Fruit fly (Drosophila melanogaster) whole organism, embryonic: ENCODE measurements around the gene Cdc6.

Experiments used
- Adf1 ChIP-seq: fragments of 200-800 bp; sonication (Bioruptor generic); IDR thresholded peaks from 2 replicates; pipeline ENCODE4 v1.3.6; 2022; ENCODE audit warnings: missing biosample characterization, missing genetic modification characterization
- Awh ChIP-seq: fragments of 200-800 bp; sonication (Bioruptor generic); IDR thresholded peaks from 2 replicates; pipeline ENCODE4, ENCODE4 v1.3.6; 2022; ENCODE audit warnings: missing biosample characterization, missing genetic modification characterization
- BtbVII ChIP-seq: fragments of 200-800 bp; sonication (Bioruptor generic); optimal IDR thresholded peaks from 3 replicates; lab custom pipeline; 2017; ENCODE audit warnings: missing biosample characterization, mild to moderate bottlenecking, missing genetic modification characterization
- Bteb2 ChIP-seq: fragments of 200-800 bp; sonication (Bioruptor generic); optimal IDR thresholded peaks from 2 replicates; lab custom pipeline; 2016; ENCODE audit warnings: missing biosample characterization, missing genetic modification characterization
- CG10147 ChIP-seq: fragments of 200-800 bp; sonication (Bioruptor generic); optimal IDR thresholded peaks from 2 replicates; lab custom pipeline; 2019; ENCODE audit warnings: missing biosample characterization, mild to moderate bottlenecking, missing genetic modification characterization, moderate library complexity
- CG10274 ChIP-seq: fragments of 200-800 bp; sonication (Bioruptor generic); optimal IDR thresholded peaks from 3 replicates; lab custom pipeline; 2017; ENCODE audit warnings: missing biosample characterization, mild to moderate bottlenecking, missing genetic modification characterization
- CG11093 ChIP-seq: fragments of 200-800 bp; sonication (Bioruptor generic); IDR thresholded peaks from 3 replicates; pipeline ENCODE4 v1.3.6; 2022; ENCODE audit warnings: missing biosample characterization, missing genetic modification characterization
- CG11696 ChIP-seq: fragments of 200-800 bp; sonication (Bioruptor generic); IDR thresholded peaks from 2 replicates; pipeline ENCODE4 v1.3.6; 2022; ENCODE audit warnings: missing biosample characterization, missing genetic modification characterization
- CG12104 ChIP-seq: fragments of 200-800 bp; sonication (Bioruptor generic); optimal IDR thresholded peaks from 3 replicates; lab custom pipeline; 2016; ENCODE audit warnings: missing biosample characterization, missing genetic modification characterization
- CG12769 ChIP-seq: fragments of 200-800 bp; sonication (Bioruptor generic); optimal IDR thresholded peaks from 2 replicates; lab custom pipeline; 2019; ENCODE audit warnings: missing biosample characterization, mild to moderate bottlenecking, missing genetic modification characterization, moderate library complexity
- CG12942 ChIP-seq: fragments of 200-800 bp; sonication (Bioruptor generic); optimal IDR thresholded peaks from 3 replicates; lab custom pipeline; 2016; ENCODE audit warnings: missing biosample characterization, missing genetic modification characterization
- CG14014 ChIP-seq: fragments of 200-800 bp; sonication (Bioruptor generic); IDR thresholded peaks from 2 replicates; pipeline ENCODE4 v1.3.6; 2022; ENCODE audit warnings: missing biosample characterization, missing genetic modification characterization
- CG14050 ChIP-seq: fragments of 200-800 bp; sonication (Bioruptor generic); IDR thresholded peaks from 3 replicates; pipeline ENCODE4 v1.3.6; 2022; ENCODE audit warnings: missing biosample characterization, missing genetic modification characterization
- CG15011 ChIP-seq: fragments of 200-800 bp; sonication (Bioruptor generic); optimal IDR thresholded peaks from 3 replicates; lab custom pipeline; 2018; ENCODE audit warnings: missing biosample characterization, mild to moderate bottlenecking, missing genetic modification characterization
- CG1602 ChIP-seq: fragments of 200-800 bp; sonication (Bioruptor generic); optimal IDR thresholded peaks from 3 replicates; lab custom pipeline; 2016; ENCODE audit warnings: missing biosample characterization, missing genetic modification characterization
- CG16813 ChIP-seq: fragments of 200-800 bp; sonication (Bioruptor generic); IDR thresholded peaks from 3 replicates; pipeline ENCODE4 v1.3.6; 2022; ENCODE audit warnings: missing biosample characterization, missing genetic modification characterization; ENCODE audit not compliant: partially characterized antibody
- CG2120 ChIP-seq: fragments of 200-800 bp; sonication (Bioruptor generic); optimal IDR thresholded peaks from 3 replicates; lab custom pipeline; 2016; ENCODE audit warnings: missing biosample characterization, missing genetic modification characterization
- CG31441 ChIP-seq: fragments of 200-800 bp; sonication (Bioruptor generic); IDR thresholded peaks from 2 replicates; pipeline ENCODE4 v1.3.6; 2022; ENCODE audit warnings: missing biosample characterization, missing genetic modification characterization
- CG4328 ChIP-seq: fragments of 200-800 bp; sonication (Bioruptor generic); optimal IDR thresholded peaks from 3 replicates; lab custom pipeline; 2017; ENCODE audit warnings: missing biosample characterization, missing genetic modification reagents, missing genetic modification characterization
- CG7271 ChIP-seq: fragments of 200-800 bp; sonication (Bioruptor generic); optimal IDR thresholded peaks from 2 replicates; lab custom pipeline; 2018; ENCODE audit warnings: missing biosample characterization, mild to moderate bottlenecking, missing genetic modification characterization, moderate library complexity
- Dip2 ChIP-seq: fragments of 200-800 bp; sonication (Bioruptor generic); IDR thresholded peaks from 2 replicates; pipeline ENCODE4 v1.3.6; 2022; ENCODE audit warnings: missing biosample characterization, missing genetic modification characterization
- E2f1 ChIP-seq: fragments of 200-800 bp; sonication (Bioruptor generic); IDR thresholded peaks from 2 replicates; pipeline ENCODE4 v1.3.6; 2022; ENCODE audit warnings: missing biosample characterization, missing genetic modification characterization
- Elba2 ChIP-seq: fragments of 200-800 bp; sonication (Bioruptor generic); optimal IDR thresholded peaks from 3 replicates; lab custom pipeline; 2016; ENCODE audit warnings: missing biosample characterization, missing genetic modification characterization
- Hmr ChIP-seq: fragments of 200-800 bp; sonication (Bioruptor generic); optimal IDR thresholded peaks from 3 replicates; lab custom pipeline; 2017; ENCODE audit warnings: mild to moderate bottlenecking, missing biosample characterization, missing genetic modification reagents, missing genetic modification characterization
- Hr78 ChIP-seq, 2 experiments: fragments of 200-800 bp in 1 of 2; fragments of >200 bp in 1 of 2; sonication (Bioruptor generic) in 1 of 2; optimal IDR thresholded peaks; 2 replicates each; lab custom pipeline; 2017 to 2019; ENCODE audit warnings: missing biosample characterization in 2 of 2, missing genetic modification characterization in 2 of 2, mild to moderate bottlenecking in 1 of 2, moderate library complexity in 1 of 2
- Med ChIP-seq: fragments of 200-800 bp; sonication (Bioruptor generic); peaks from one replicate; lab custom pipeline; 2016; ENCODE audit warnings: missing biosample characterization, missing genetic modification characterization, mild to moderate bottlenecking, inconsistent platforms, moderate library complexity
- NFAT ChIP-seq: fragments of 200-800 bp; sonication (Bioruptor generic); IDR thresholded peaks from 2 replicates; pipeline ENCODE4 v1.3.6; 2022; ENCODE audit warnings: missing biosample characterization, missing genetic modification characterization
- Ravus ChIP-seq: fragments of 200-800 bp; sonication (Bioruptor generic); IDR thresholded peaks from 2 replicates; pipeline ENCODE4 v1.3.6; 2022; ENCODE audit warnings: missing biosample characterization, missing genetic modification characterization
- Six4 ChIP-seq: fragments of 200-800 bp; sonication (Bioruptor generic); optimal IDR thresholded peaks from 2 replicates; lab custom pipeline; 2016; ENCODE audit warnings: missing biosample characterization, missing genetic modification characterization
- Vsx1 ChIP-seq: fragments of 200-800 bp; sonication (Bioruptor generic); optimal IDR thresholded peaks from 2 replicates; lab custom pipeline; 2017; ENCODE audit warnings: missing biosample characterization, mild to moderate bottlenecking, missing genetic modification characterization, missing genetic modification reagents
- Xrp1 ChIP-seq: fragments of 200-800 bp; sonication (Bioruptor generic); IDR thresholded peaks from 2 replicates; pipeline ENCODE4 v1.3.6; 2022; ENCODE audit warnings: missing biosample characterization, missing genetic modification characterization
- YL-1 ChIP-seq: fragments of 200-800 bp; sonication (Bioruptor generic); optimal IDR thresholded peaks from 3 replicates; lab custom pipeline; 2017; ENCODE audit warnings: missing biosample characterization, mild to moderate bottlenecking, missing genetic modification characterization
- al ChIP-seq: fragments of 200-800 bp; sonication (Bioruptor generic); IDR thresholded peaks from 2 replicates; pipeline ENCODE4 v1.3.6; 2022; ENCODE audit warnings: missing biosample characterization, missing genetic modification characterization
- ara ChIP-seq: fragments of 200-800 bp; sonication (Bioruptor generic); IDR thresholded peaks from 2 replicates; pipeline ENCODE4 v1.3.6; 2022; ENCODE audit warnings: missing biosample characterization, missing genetic modification characterization
- bbx ChIP-seq: fragments of 200-800 bp; sonication (Bioruptor generic); IDR thresholded peaks from 2 replicates; pipeline ENCODE4 v1.3.6; 2022; ENCODE audit warnings: missing biosample characterization, missing genetic modification characterization; ENCODE audit not compliant: partially characterized antibody
- croc ChIP-seq: fragments of 200-800 bp; sonication (Bioruptor generic); conservative IDR thresholded peaks from 3 replicates; pipeline ENCODE4 v1.3.6; 2022; ENCODE audit warnings: missing biosample characterization, missing genetic modification characterization
- dm ChIP-seq: fragments of 200-800 bp; sonication (Bioruptor generic); optimal IDR thresholded peaks from 3 replicates; lab custom pipeline; 2016; ENCODE audit warnings: missing biosample characterization, missing genetic modification characterization
- ems ChIP-seq: fragments of 200-800 bp; sonication (Bioruptor generic); optimal IDR thresholded peaks from 3 replicates; lab custom pipeline; 2016; ENCODE audit warnings: missing biosample characterization, missing genetic modification characterization
- h ChIP-seq: fragments of >200 bp; optimal IDR thresholded peaks from 2 replicates; lab custom pipeline; 2017
- kah ChIP-seq: fragments of 200-800 bp; sonication (Bioruptor generic); optimal IDR thresholded peaks from 2 replicates; lab custom pipeline; 2018; ENCODE audit warnings: missing biosample characterization, mild to moderate bottlenecking, missing genetic modification characterization
- lov ChIP-seq, 2 experiments: fragments of 200-800 bp in 1 of 2; fragments of >200 bp in 1 of 2; sonication (Bioruptor generic) in 1 of 2; IDR thresholded peaks in 1 of 2; optimal IDR thresholded peaks in 1 of 2; 2 replicates in 1 of 2; 3 replicates in 1 of 2; pipeline versions ENCODE4 v1.3.6 to Lab custom; 2017 to 2022; ENCODE audit warnings: missing biosample characterization in 1 of 2, missing genetic modification characterization in 1 of 2
- mld ChIP-seq: fragments of 200-800 bp; sonication (Bioruptor generic); IDR thresholded peaks from 3 replicates; pipeline ENCODE4 v1.3.6; 2022; ENCODE audit warnings: missing biosample characterization, missing genetic modification characterization; ENCODE audit not compliant: partially characterized antibody
- onecut ChIP-seq: fragments of 200-800 bp; sonication (Bioruptor generic); IDR thresholded peaks from 2 replicates; pipeline ENCODE4 v1.3.6; 2022; ENCODE audit warnings: missing biosample characterization, missing genetic modification characterization
- pho ChIP-seq: fragments of 200-800 bp; sonication (Bioruptor generic); optimal IDR thresholded peaks from 2 replicates; lab custom pipeline; 2016; ENCODE audit warnings: missing biosample characterization, missing genetic modification characterization
- pros ChIP-seq: fragments of 200-800 bp; sonication (Bioruptor generic); optimal IDR thresholded peaks from 3 replicates; lab custom pipeline; 2019; ENCODE audit warnings: missing biosample characterization, mild to moderate bottlenecking, missing genetic modification characterization, moderate library complexity
- ranshi ChIP-seq: fragments of 200-800 bp; sonication (Bioruptor generic); IDR thresholded peaks from 2 replicates; pipeline ENCODE4 v1.3.6; 2022; ENCODE audit warnings: missing biosample characterization, missing genetic modification characterization
- scrt ChIP-seq: fragments of 200-800 bp; sonication (Bioruptor generic); optimal IDR thresholded peaks from 2 replicates; lab custom pipeline; 2018; ENCODE audit warnings: missing biosample characterization, mild to moderate bottlenecking, missing genetic modification characterization, moderate library complexity
- sob ChIP-seq: fragments of 200-800 bp; sonication (Bioruptor generic); IDR thresholded peaks from 2 replicates; pipeline ENCODE4 v1.3.6; 2022; ENCODE audit warnings: missing biosample characterization, missing genetic modification characterization
- usp ChIP-seq: fragments of >200 bp; optimal IDR thresholded peaks from 2 replicates; lab custom pipeline; 2017; ENCODE audit warnings: missing biosample characterization, missing genetic modification characterization
- wor ChIP-seq: fragments of 200-800 bp; sonication (Bioruptor generic); IDR thresholded peaks from 2 replicates; pipeline ENCODE4 v1.3.6; 2022; ENCODE audit warnings: missing biosample characterization, missing genetic modification characterization

Gene Cdc6

DNA sequence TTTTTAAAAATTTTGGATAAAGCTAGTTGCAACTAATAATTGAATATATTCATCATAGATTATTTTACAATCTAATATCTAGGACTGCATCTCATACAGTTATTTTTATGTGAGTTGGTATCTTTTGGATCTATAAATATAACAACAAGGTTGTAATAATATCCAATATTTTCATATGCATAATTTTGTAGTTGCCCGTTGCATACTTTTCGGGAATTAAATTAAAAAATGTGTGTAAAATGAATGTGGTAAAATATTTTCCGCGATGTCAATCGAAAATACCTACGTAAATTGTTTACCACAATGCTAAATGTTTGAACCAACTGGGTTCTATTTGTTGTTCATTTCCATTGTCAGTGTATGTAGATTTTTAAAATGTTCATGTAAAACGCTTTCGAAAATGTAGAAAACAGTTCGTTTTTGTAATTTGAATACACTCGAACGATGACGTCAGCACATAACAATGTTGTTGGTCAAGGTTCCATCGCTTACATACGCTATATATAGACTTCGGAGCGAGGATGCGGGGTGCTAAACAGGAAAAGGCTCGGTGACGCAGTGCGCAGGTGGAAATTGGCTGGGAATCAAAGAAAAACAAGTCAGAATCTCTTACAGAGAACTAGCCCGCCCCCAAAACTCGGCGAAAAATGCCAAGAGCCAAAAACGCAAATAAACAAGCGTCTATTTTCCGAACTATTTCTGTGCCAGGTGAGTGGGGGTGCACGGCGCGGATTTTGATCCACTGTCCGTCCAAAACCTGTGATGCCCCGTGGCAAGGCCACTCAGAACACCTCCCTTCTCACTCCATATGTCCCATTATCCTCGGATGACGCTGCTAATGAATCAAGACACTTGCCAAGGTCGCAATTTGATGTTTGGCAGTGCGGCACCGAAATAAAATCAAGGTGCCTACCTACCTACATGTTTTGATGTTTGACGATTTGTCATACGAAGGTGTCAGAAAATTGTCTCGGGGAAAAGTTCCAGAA is 5.7 kb downstream of the Cdc6 start (continued):
- TF ChIP-seq ranshi (GFP tag; lab: Robert Waterston, UW) (no peak), Hmr (GFP tag; lab: Kevin White, UChicago) (no peak), Awh (GFP tag; lab: Robert Waterston, UW) (no peak), Med (GFP tag; lab: Kevin White, UChicago) (peak; percentile 26), E2f1 (GFP tag; lab: Robert Waterston, UW) (no peak), Elba2 (GFP tag; lab: Kevin White, UChicago) (no peak), dm (GFP tag; lab: Kevin White, UChicago) (no peak), Hr78 (GFP tag; optimal IDR thresholded peaks at IDR 0.05; lab: Kevin White, UChicago) (no peak), mld (GFP tag; lab: Robert Waterston, UW) (no peak), CG12942 (GFP tag; lab: Kevin White, UChicago) (no peak), Six4 (no peak), CG15011 (GFP tag; lab: Kevin White, UChicago) (no peak), CG12769 (peak; percentile 50), pros (GFP tag; lab: Kevin White, UChicago) (no peak), CG11093 (GFP tag; lab: Robert Waterston, UW) (no peak), Dip2 (GFP tag; lab: Robert Waterston, UW) (no peak), sob (no peak), wor (GFP tag; lab: Robert Waterston, UW) (no peak), CG14050 (GFP tag; lab: Robert Waterston, UW) (no peak), CG1602 (GFP tag; lab: Kevin White, UChicago) (no peak), Bteb2 (GFP tag; lab: Kevin White, UChicago) (no peak), CG16813 (GFP tag; lab: Robert Waterston, UW) (peak; percentile 49; the same call in 2 of the 3 replicates), Adf1 (GFP tag; lab: Robert Waterston, UW) (no peak), CG11696 (GFP tag; lab: Robert Waterston, UW) (no peak), bbx (GFP tag; lab: Robert Waterston, UW) (no peak), CG12104 (no peak), pho (GFP tag; lab: Kevin White, UChicago) (no peak), ems (GFP tag; lab: Kevin White, UChicago) (no peak), Xrp1 (GFP tag; lab: Robert Waterston, UW) (no peak), YL-1 (GFP tag; lab: Kevin White, UChicago) (no peak), onecut (no peak), ara (no peak), scrt (GFP tag; lab: Kevin White, UChicago) (no peak), CG10147 (GFP tag; lab: Kevin White, UChicago) (no peak), croc (GFP tag; lab: Robert Waterston, UW) (no peak), h (lab: Kevin White, UChicago) (no peak), CG31441 (GFP tag; lab: Robert Waterston, UW) (no peak), CG7271 (tag; lab: Kevin White, UChicago) (no peak), lov (optimal IDR thresholded peaks at IDR 0.05; lab: Kevin White, UChicago) (no peak), lov (GFP tag; IDR thresholded peaks at IDR 0.05; lab: Robert Waterston, UW) (no peak), usp (GFP tag; lab: Kevin White, UChicago) (no peak), Vsx1 (GFP tag; lab: Kevin White, UChicago) (no peak), NFAT (no peak), CG2120 (no peak), kah (GFP tag; lab: Kevin White, UChicago) (no peak), CG4328 (GFP tag; lab: Kevin White, UChicago) (no peak), CG10274 (GFP tag; lab: Kevin White, UChicago) (no peak), CG14014 (GFP tag; lab: Robert Waterston, UW) (no peak), Ravus (GFP tag; lab: Robert Waterston, UW) (no peak), al (no peak), BtbVII (GFP tag; lab: Kevin White, UChicago) (peak; percentile 42)
